Worm (Caenorhabditis elegans) whole organism, L2 larva: ENCODE data around the gene F36H12.9.

Experiments used
- ama-1 ChIP-seq: fragments of 150-350 bp; optimal IDR thresholded peaks from 2 replicates; lab custom pipeline; 2018; ENCODE audit warnings: inconsistent platforms
- blmp-1 ChIP-seq: sonication (generic microtip); optimal IDR thresholded peaks from 2 replicates; lab custom pipeline; 2017; ENCODE audit warnings: missing genetic modification characterization, mild to moderate bottlenecking, missing compliant biosample characterization, antibody characterized with exemption, moderate library complexity; ENCODE audit not compliant: insufficient read depth
- egl-27 ChIP-seq: sonication (generic microtip); optimal IDR thresholded peaks from 3 replicates; lab custom pipeline; 2017; ENCODE audit warnings: missing biosample characterization, missing genetic modification reagents, missing genetic modification characterization
- elt-3 ChIP-seq: sonication (generic microtip); optimal IDR thresholded peaks from 2 replicates; lab custom pipeline; 2017; ENCODE audit warnings: missing biosample characterization, missing genetic modification characterization
- nhr-12 ChIP-seq: fragments of 150-350 bp; optimal IDR thresholded peaks from 2 replicates; lab custom pipeline; 2014; ENCODE audit warnings: missing biosample characterization, missing genetic modification characterization
- ztf-4 ChIP-seq: fragments of 150-350 bp; optimal IDR thresholded peaks from 2 replicates; lab custom pipeline; 2014; ENCODE audit warnings: missing biosample characterization, missing genetic modification characterization

DNA sequence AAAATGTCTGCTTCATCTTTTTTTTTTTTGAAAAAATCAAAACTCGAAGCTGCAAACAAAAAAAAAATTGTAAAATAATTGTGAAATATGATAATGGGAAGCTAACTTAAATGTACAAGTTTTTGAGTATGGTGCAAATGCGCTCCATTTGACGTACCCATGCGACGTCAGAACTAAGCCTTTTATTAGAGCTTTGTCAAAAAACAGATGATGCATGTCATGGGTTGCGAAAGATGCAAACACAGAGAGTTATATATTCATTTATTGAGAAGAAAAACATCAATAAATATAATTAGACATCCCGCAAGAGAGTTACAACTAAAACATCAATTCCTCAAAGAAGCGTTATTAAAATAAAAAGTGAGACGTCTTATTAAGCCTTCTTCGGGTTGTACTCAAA lies 37.6 kb downstream of the F36H12.9 start:
- TF ChIP-seq blmp-1 (tag; lab: Kevin White, UChicago): no peak
- no peak for TF ChIP-seq ama-1 (lab: Kevin White, UChicago)
- TF ChIP-seq elt-3 (tag; lab: Kevin White, UChicago): no peak
- TF ChIP-seq nhr-12 (tag; lab: Kevin White, UChicago): no peak
- no peak for TF ChIP-seq egl-27 (tag; lab: Kevin White, UChicago)
- TF ChIP-seq ztf-4 (tag; lab: Kevin White, UChicago): no peak
